Fruit fly (Drosophila melanogaster) whole organism, wandering third instar larva: ENCODE results near the gene Cyt-c-p.
A peak's percentile ranks its signal among the peaks of the same experiment; 100 is the strongest.

Source experiments
- Abd-B ChIP-seq: fragments of >200 bp; optimal IDR thresholded peaks from 2 replicates; lab custom pipeline; 2017; ENCODE audit warnings: missing biosample characterization, missing genetic modification characterization
- CG32264 ChIP-seq: fragments of 200-800 bp; sonication (Bioruptor generic); optimal IDR thresholded peaks from 2 replicates; lab custom pipeline; 2016; ENCODE audit warnings: missing biosample characterization, missing genetic modification characterization
- CG9705 ChIP-seq: fragments of 200-800 bp; sonication (Bioruptor generic); optimal IDR thresholded peaks from 2 replicates; lab custom pipeline; 2018; ENCODE audit warnings: missing biosample characterization, mild to moderate bottlenecking, missing genetic modification characterization
- CrebA ChIP-seq: fragments of 200-800 bp; sonication (Bioruptor generic); optimal IDR thresholded peaks from 2 replicates; lab custom pipeline; 2016; ENCODE audit warnings: missing biosample characterization, mild to moderate bottlenecking, missing genetic modification characterization, borderline replicate concordance
- Dfd ChIP-seq: fragments of >200 bp; optimal IDR thresholded peaks from 2 replicates; lab custom pipeline; 2017; ENCODE audit warnings: missing biosample characterization, missing genetic modification characterization
- Dif ChIP-seq: fragments of 200-275, 200-300 bp; sonication (Bioruptor generic); optimal IDR thresholded peaks from 2 replicates; lab custom pipeline; 2018; ENCODE audit warnings: missing biosample characterization, missing genetic modification characterization; ENCODE audit not compliant: partially characterized antibody
- GATAd ChIP-seq: sonication (Bioruptor generic); optimal IDR thresholded peaks from 2 replicates; lab custom pipeline; 2016; ENCODE audit warnings: missing biosample characterization, missing genetic modification characterization
- HLH106 ChIP-seq: fragments of 200-800 bp; optimal IDR thresholded peaks from 3 replicates; lab custom pipeline; 2019; ENCODE audit warnings: missing biosample characterization, mild to moderate bottlenecking, missing genetic modification characterization, moderate library complexity
- Hnf4 ChIP-seq: fragments of 200-800 bp; sonication (Bioruptor generic); optimal IDR thresholded peaks from 2 replicates; lab custom pipeline; 2016; ENCODE audit warnings: missing biosample characterization, mild to moderate bottlenecking, missing genetic modification characterization
- Hr78 ChIP-seq: fragments of >200 bp; optimal IDR thresholded peaks from 2 replicates; lab custom pipeline; 2017; ENCODE audit warnings: missing biosample characterization, missing genetic modification characterization
- Hr83 ChIP-seq: fragments of 200-300 bp; sonication (Bioruptor generic); optimal IDR thresholded peaks from 2 replicates; lab custom pipeline; 2016; ENCODE audit warnings: missing biosample characterization, mild to moderate bottlenecking, missing genetic modification characterization, moderate library complexity; ENCODE audit not compliant: poor library complexity, severe bottlenecking
- Jra ChIP-seq: sonication (Bioruptor generic); optimal IDR thresholded peaks from 2 replicates; lab custom pipeline; 2016; ENCODE audit warnings: missing biosample characterization, missing genetic modification characterization
- Mio ChIP-seq: sonication (Bioruptor generic); optimal IDR thresholded peaks from 2 replicates; lab custom pipeline; 2016; ENCODE audit warnings: missing biosample characterization, missing genetic modification characterization
- Myc ChIP-seq: fragments of >200 bp; optimal IDR thresholded peaks from 2 replicates; lab custom pipeline; 2017
- N ChIP-seq: fragments of >200 bp; optimal IDR thresholded peaks from 2 replicates; lab custom pipeline; 2018; ENCODE audit warnings: missing biosample characterization, missing external identifiers, missing genetic modification characterization
- OdsH ChIP-seq: fragments of 200-800 bp; sonication (Bioruptor generic); optimal IDR thresholded peaks from 2 replicates; lab custom pipeline; 2016; ENCODE audit warnings: missing biosample characterization, mild to moderate bottlenecking, missing genetic modification characterization
- Rel ChIP-seq, 2 experiments: fragments of 200-800 bp; sonication (Bioruptor generic) in 1 of 2; optimal IDR thresholded peaks; 2 replicates in 1 of 2; 3 replicates in 1 of 2; lab custom pipeline; 2016 to 2019; ENCODE audit warnings: mild to moderate bottlenecking in 2 of 2, missing biosample characterization in 2 of 2, missing genetic modification characterization in 2 of 2, moderate library complexity in 1 of 2
- Sp1 ChIP-seq: fragments of 200-800 bp; sonication (Bioruptor generic); optimal IDR thresholded peaks from 3 replicates; lab custom pipeline; 2019; ENCODE audit warnings: missing biosample characterization, mild to moderate bottlenecking, missing genetic modification characterization, moderate library complexity
- Vsx2 ChIP-seq: fragments of 200-300, 225-300 bp; sonication (Bioruptor generic); optimal IDR thresholded peaks from 2 replicates; lab custom pipeline; 2018; ENCODE audit warnings: missing biosample characterization, missing genetic modification characterization; ENCODE audit not compliant: partially characterized antibody
- brk ChIP-seq: fragments of 200-800 bp; sonication (Bioruptor generic); optimal IDR thresholded peaks from 2 replicates; lab custom pipeline; 2016; ENCODE audit warnings: missing biosample characterization, mild to moderate bottlenecking, missing genetic modification characterization
- dl ChIP-seq, 2 experiments: fragments of 175-275, 200-275 bp in 1 of 2; fragments of 200-275 bp in 1 of 2; sonication (Bioruptor generic); optimal IDR thresholded peaks; lab custom pipeline; 2018; ENCODE audit warnings: mild to moderate bottlenecking in 2 of 2, missing biosample characterization in 2 of 2, missing genetic modification characterization in 2 of 2, moderate library complexity in 2 of 2; ENCODE audit not compliant: partially characterized antibody in 2 of 2, insufficient read depth in 1 of 2
- dmrt93B ChIP-seq: fragments of 200-800 bp; sonication (Bioruptor generic); optimal IDR thresholded peaks from 2 replicates; lab custom pipeline; 2018; ENCODE audit warnings: missing biosample characterization, mild to moderate bottlenecking, missing genetic modification characterization
- dsf ChIP-seq: sonication (Bioruptor generic); optimal IDR thresholded peaks from 2 replicates; lab custom pipeline; 2016; ENCODE audit warnings: missing biosample characterization, missing genetic modification characterization, borderline replicate concordance
- ey ChIP-seq: fragments of 200-800 bp; sonication (Bioruptor generic); optimal IDR thresholded peaks from 2 replicates; lab custom pipeline; 2016; ENCODE audit warnings: missing biosample characterization, missing genetic modification characterization
- foxo ChIP-seq, 2 experiments: fragments of 200-800 bp; sonication (Bioruptor generic); optimal IDR thresholded peaks; 2 replicates in 1 of 2; 3 replicates in 1 of 2; lab custom pipeline; 2016 to 2017; ENCODE audit warnings: missing biosample characterization in 2 of 2, missing genetic modification characterization in 2 of 2
- fru ChIP-seq: fragments of 200-800 bp; sonication (Bioruptor generic); optimal IDR thresholded peaks from 3 replicates; lab custom pipeline; 2016; ENCODE audit warnings: missing biosample characterization, mild to moderate bottlenecking, missing genetic modification characterization
- h ChIP-seq: fragments of 200-800 bp; sonication (Bioruptor generic); optimal IDR thresholded peaks from 3 replicates; lab custom pipeline; 2016; ENCODE audit warnings: missing biosample characterization, mild to moderate bottlenecking, missing genetic modification characterization
- jim ChIP-seq: fragments of 175-275, 200-325 bp; sonication (Bioruptor generic); optimal IDR thresholded peaks from 2 replicates; lab custom pipeline; 2016; ENCODE audit warnings: missing biosample characterization, mild to moderate bottlenecking, missing genetic modification characterization
- lola ChIP-seq: fragments of >200 bp; optimal IDR thresholded peaks from 2 replicates; lab custom pipeline; 2017; ENCODE audit warnings: missing biosample characterization, missing genetic modification characterization
- pan ChIP-seq: fragments of >200 bp; optimal IDR thresholded peaks from 2 replicates; lab custom pipeline; 2017
- psq ChIP-seq: fragments of 200-800 bp; sonication (Bioruptor generic); optimal IDR thresholded peaks from 3 replicates; lab custom pipeline; 2017; ENCODE audit warnings: missing biosample characterization, mild to moderate bottlenecking, missing genetic modification characterization, moderate library complexity
- rgr ChIP-seq: fragments of 200-800 bp; sonication (Bioruptor generic); optimal IDR thresholded peaks from 3 replicates; lab custom pipeline; 2016; ENCODE audit warnings: missing biosample characterization, mild to moderate bottlenecking, missing genetic modification characterization
- sage ChIP-seq: fragments of 200-800 bp; sonication (Bioruptor generic); optimal IDR thresholded peaks from 2 replicates; lab custom pipeline; 2016; ENCODE audit warnings: missing biosample characterization, mild to moderate bottlenecking, missing genetic modification characterization
- sv ChIP-seq: fragments of 200-800 bp; sonication (Bioruptor generic); optimal IDR thresholded peaks from 3 replicates; lab custom pipeline; 2016; ENCODE audit warnings: missing biosample characterization, missing genetic modification characterization
- tai ChIP-seq: sonication (Bioruptor generic); optimal IDR thresholded peaks from 2 replicates; lab custom pipeline; 2016; ENCODE audit warnings: missing biosample characterization, missing genetic modification characterization
- usp ChIP-seq: fragments of >200 bp; optimal IDR thresholded peaks from 2 replicates; lab custom pipeline; 2017; ENCODE audit warnings: missing biosample characterization, missing genetic modification characterization
- woc ChIP-seq: sonication (Bioruptor generic); optimal IDR thresholded peaks from 2 replicates; lab custom pipeline; 2016; ENCODE audit warnings: missing biosample characterization, mild to moderate bottlenecking, missing genetic modification characterization

The Cyt-c-p gene

dm6 chr2L:16719643-16720515 is at the start of gene Cyt-c-p:
Gene Cyt-c-p, plus strand, starts transcription at chr2L:16719932.
- TF ChIP-seq Hr83 (peak; percentile 28), Dfd (GFP tag; lab: Kevin White, UChicago) (no peak), HLH106 (tag; lab: Kevin White, UChicago) (peak; percentile 13), pan (no peak), OdsH (GFP tag; lab: Kevin White, UChicago) (peak; percentile 19), Vsx2 (GFP tag; lab: Kevin White, UChicago) (no peak), h (no peak), GATAd (GFP tag; lab: Kevin White, UChicago) (no peak), foxo (GFP tag; optimal IDR thresholded peaks at IDR 0.05; lab: Kevin White, UChicago) (peak in 1 of 2 experiments; percentile 28), Myc (peak; percentile 19), rgr (GFP tag; lab: Kevin White, UChicago) (peak; percentile 19), Rel (GFP tag; optimal IDR thresholded peaks at IDR 0.05; lab: Kevin White, UChicago) (no peak), Rel (tag; optimal IDR thresholded peaks at IDR 0.05; lab: Kevin White, UChicago) (peak; percentile 83), Dif (GFP tag; lab: Kevin White, UChicago) (peak; percentile 0)

DNA sequence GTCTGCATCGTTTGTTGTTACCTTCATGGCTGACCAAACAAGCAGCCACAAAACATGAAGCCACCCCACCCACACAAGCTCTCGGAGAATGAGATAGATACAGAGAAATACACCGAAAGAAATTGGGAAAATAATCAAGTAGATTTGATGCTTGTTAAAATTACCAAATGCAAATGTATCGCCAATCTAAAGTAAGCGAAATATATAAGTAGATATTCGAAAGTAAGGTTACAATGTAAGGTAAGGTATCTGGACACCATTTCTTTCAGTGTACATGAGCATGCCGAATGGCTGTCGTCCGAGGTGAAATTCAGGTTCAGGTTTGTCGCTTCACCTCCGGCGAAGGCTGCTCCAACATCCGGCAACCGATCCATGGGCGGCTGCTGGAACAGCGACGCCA is 47.4 kb upstream of the Cyt-c-p start:
- TF ChIP-seq psq (GFP tag; lab: Kevin White, UChicago): no peak
- no peak for TF ChIP-seq Dfd (GFP tag; lab: Kevin White, UChicago)
- no peak for TF ChIP-seq Hr83
- no peak for TF ChIP-seq sage
- no peak for TF ChIP-seq CG9705 (GFP tag; lab: Kevin White, UChicago)
- TF ChIP-seq woc (GFP tag; lab: Kevin White, UChicago): no peak
- no peak for TF ChIP-seq Rel (GFP tag; optimal IDR thresholded peaks at IDR 0.05; lab: Kevin White, UChicago)
- TF ChIP-seq Rel (tag; optimal IDR thresholded peaks at IDR 0.05; lab: Kevin White, UChicago): no peak
- no peak for TF ChIP-seq Vsx2 (GFP tag; lab: Kevin White, UChicago)
- no peak for TF ChIP-seq foxo (GFP tag; optimal IDR thresholded peaks at IDR 0.05; lab: Kevin White, UChicago)
- TF ChIP-seq Abd-B (GFP tag; lab: Kevin White, UChicago): no peak
- no peak for TF ChIP-seq Hnf4 (GFP tag; lab: Kevin White, UChicago)
- no peak for TF ChIP-seq Jra (GFP tag; lab: Kevin White, UChicago)
- no peak for TF ChIP-seq Myc
- TF ChIP-seq HLH106 (tag; lab: Kevin White, UChicago): no peak
- no peak for TF ChIP-seq rgr (GFP tag; lab: Kevin White, UChicago)
- no peak for TF ChIP-seq Sp1 (GFP tag; lab: Kevin White, UChicago)
- no peak for TF ChIP-seq lola

dm6 chr2L:16676651-16677359 is 42.9 kb upstream of the Cyt-c-p start, which contains the start of the genes Trpgamma and her:
Gene Trpgamma, minus strand, starts transcription at chr2L:16676701.
Gene her, plus strand, starts transcription at chr2L:16677185.
- TF ChIP-seq Vsx2 (GFP tag; lab: Kevin White, UChicago): no peak
- no peak for TF ChIP-seq N (GFP tag; lab: Kevin White, UChicago)
- no peak for TF ChIP-seq pan
- TF ChIP-seq CrebA: no peak
- peak; percentile 28 for TF ChIP-seq OdsH (GFP tag; lab: Kevin White, UChicago)
- no peak for TF ChIP-seq Hr78 (GFP tag; lab: Kevin White, UChicago)
- TF ChIP-seq HLH106 (tag; lab: Kevin White, UChicago): no peak
- peak; percentile 70 for TF ChIP-seq tai
- TF ChIP-seq jim: no peak
- no peak for TF ChIP-seq Sp1 (GFP tag; lab: Kevin White, UChicago)
- peak; percentile 11 for TF ChIP-seq woc (GFP tag; lab: Kevin White, UChicago)
- TF ChIP-seq lola: no peak
- no peak for TF ChIP-seq Dfd (GFP tag; lab: Kevin White, UChicago)
- no peak for TF ChIP-seq ey (GFP tag; lab: Kevin White, UChicago)
- peak; percentile 23 for TF ChIP-seq fru
- no peak for TF ChIP-seq sv (GFP tag; lab: Kevin White, UChicago)
- no peak for TF ChIP-seq Mio
- peak; percentile 55 for TF ChIP-seq rgr (GFP tag; lab: Kevin White, UChicago)
- no peak for TF ChIP-seq usp (GFP tag; lab: Kevin White, UChicago)
- no peak for TF ChIP-seq Dif (GFP tag; lab: Kevin White, UChicago)
- no peak for TF ChIP-seq dl (GFP tag; optimal IDR thresholded peaks at IDR 0.05; lab: Kevin White, UChicago; ENCODE audit: insufficient read depth in 1 of 2, partially characterized antibody in 2 of 2)
- no peak for TF ChIP-seq Jra (GFP tag; lab: Kevin White, UChicago)
- TF ChIP-seq Hr83: peak; percentile 25
- TF ChIP-seq brk: no peak
- TF ChIP-seq dsf (GFP tag; lab: Kevin White, UChicago): no peak
- peak; percentile 72 for TF ChIP-seq Hnf4 (GFP tag; lab: Kevin White, UChicago)
- no peak for TF ChIP-seq GATAd (GFP tag; lab: Kevin White, UChicago)
- TF ChIP-seq Rel (GFP tag; optimal IDR thresholded peaks at IDR 0.05; lab: Kevin White, UChicago): no peak
- no peak for TF ChIP-seq Rel (tag; optimal IDR thresholded peaks at IDR 0.05; lab: Kevin White, UChicago)
- peak in 1 of 2 experiments; percentile 36 for TF ChIP-seq foxo (GFP tag; optimal IDR thresholded peaks at IDR 0.05; lab: Kevin White, UChicago)
- TF ChIP-seq sage: peak; percentile 63
- no peak for TF ChIP-seq CG9705 (GFP tag; lab: Kevin White, UChicago)
- no peak for TF ChIP-seq dmrt93B (GFP tag; lab: Kevin White, UChicago)
- TF ChIP-seq CG32264 (GFP tag; lab: Kevin White, UChicago): peak; percentile 38
- TF ChIP-seq, all 38 proteins: peak for 10
